Fruit fly (Drosophila melanogaster) whole organism, embryonic: Measurements from ENCODE around the gene CG5892.

ENCODE experiments used
- CG10565 ChIP-seq: fragments of 200-800 bp; sonication (Bioruptor generic); optimal IDR thresholded peaks from 3 replicates; lab custom pipeline; 2016; ENCODE audit warnings: missing biosample characterization, mild to moderate bottlenecking, missing genetic modification characterization
- CG12071 ChIP-seq: fragments of 200-800 bp; sonication (Bioruptor generic); optimal IDR thresholded peaks from 3 replicates; lab custom pipeline; 2018; ENCODE audit warnings: missing biosample characterization, mild to moderate bottlenecking, missing genetic modification characterization
- CG12104 ChIP-seq: fragments of 200-800 bp; sonication (Bioruptor generic); optimal IDR thresholded peaks from 3 replicates; lab custom pipeline; 2016; ENCODE audit warnings: missing biosample characterization, missing genetic modification characterization
- CG32767 ChIP-seq: fragments of 200-800 bp; sonication (Bioruptor generic); IDR thresholded peaks from 2 replicates; pipeline ENCODE4 v1.3.6; 2022; ENCODE audit warnings: missing biosample characterization, missing genetic modification characterization
- CG3838 ChIP-seq: fragments of 200-800 bp; sonication (Bioruptor generic); optimal IDR thresholded peaks from 3 replicates; lab custom pipeline; 2016; ENCODE audit warnings: missing biosample characterization, missing genetic modification characterization
- aop ChIP-seq: fragments of 200-800 bp; sonication (Bioruptor generic); IDR thresholded peaks from 2 replicates; pipeline ENCODE4 v1.3.6; 2022; ENCODE audit warnings: missing biosample characterization, missing genetic modification characterization
- prd ChIP-seq, 3 experiments: fragments of >200 bp in 2 of 3; fragments of 200-800 bp in 1 of 3; sonication (Bioruptor generic) in 1 of 3; optimal IDR thresholded peaks in 2 of 3; IDR thresholded peaks in 1 of 3; 2 replicates in 2 of 3; 3 replicates in 1 of 3; pipeline versions ENCODE4 v1.3.6 to Lab custom; 2017 to 2022; ENCODE audit warnings: missing biosample characterization in 1 of 3, missing genetic modification characterization in 1 of 3
- scrt ChIP-seq: fragments of 200-800 bp; sonication (Bioruptor generic); optimal IDR thresholded peaks from 2 replicates; lab custom pipeline; 2018; ENCODE audit warnings: missing biosample characterization, mild to moderate bottlenecking, missing genetic modification characterization, moderate library complexity

DNA sequence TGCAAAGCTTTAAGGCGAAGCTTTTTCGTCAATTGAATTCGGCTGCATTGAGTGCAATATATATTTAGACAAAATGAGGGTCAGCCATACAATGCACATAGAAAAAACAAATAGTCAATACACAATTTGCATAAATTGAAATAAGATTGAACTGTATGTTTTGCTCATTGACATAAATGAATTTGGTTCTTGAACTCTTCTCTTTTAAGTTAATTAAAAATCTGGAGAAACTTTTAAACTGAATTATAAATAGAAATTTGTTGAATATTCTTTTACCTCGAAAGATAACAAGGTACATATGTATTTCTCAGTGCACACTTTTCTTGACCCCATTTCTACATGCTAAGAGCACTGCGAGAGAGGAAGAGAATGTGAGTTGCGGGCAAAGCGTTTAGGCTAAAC is 36.1 kb upstream of the CG5892 start:
- no peak for TF ChIP-seq CG3838 (GFP tag; lab: Kevin White, UChicago)
- no peak for TF ChIP-seq CG12104 (GFP tag; lab: Kevin White, UChicago)
- no peak for TF ChIP-seq aop (GFP tag; lab: Robert Waterston, UW)
- TF ChIP-seq CG10565, result no peak
- TF ChIP-seq prd (optimal IDR thresholded peaks at IDR 0.05; lab: Kevin White, UChicago), result no peak
- no peak for TF ChIP-seq prd (GFP tag; IDR thresholded peaks at IDR 0.05; lab: Robert Waterston, UW)
- no peak for TF ChIP-seq CG32767 (GFP tag; lab: Robert Waterston, UW)
- TF ChIP-seq CG12071 (GFP tag; lab: Kevin White, UChicago), result no peak
- TF ChIP-seq scrt (GFP tag; lab: Kevin White, UChicago), result no peak
